Worm (Caenorhabditis elegans) whole organism, L3 larva: ENCODE measurements around the gene dyf-2.

ENCODE experiments used
- ama-1 ChIP-seq: fragments of 150-350 bp; optimal IDR thresholded peaks from 2 replicates; lab custom pipeline; 2018
- elt-2 ChIP-seq: sonication (generic microtip); optimal IDR thresholded peaks from 2 replicates; lab custom pipeline; 2016; ENCODE audit warnings: missing genetic modification reagents, mild to moderate bottlenecking, missing genetic modification characterization, missing compliant biosample characterization
- nfya-1 ChIP-seq: sonication (generic microtip); optimal IDR thresholded peaks from 2 replicates; lab custom pipeline; 2017; ENCODE audit warnings: missing genetic modification characterization, mild to moderate bottlenecking, missing compliant biosample characterization, antibody characterized with exemption, moderate library complexity; ENCODE audit not compliant: insufficient read depth
- nhr-23 ChIP-seq: fragments of 150-350 bp; optimal IDR thresholded peaks from 2 replicates; lab custom pipeline; 2014; ENCODE audit warnings: missing biosample characterization, missing genetic modification reagents, missing genetic modification characterization
- nhr-25 ChIP-seq: sonication (generic microtip); optimal IDR thresholded peaks from 2 replicates; lab custom pipeline; 2017; ENCODE audit warnings: missing biosample characterization, missing genetic modification characterization
- nhr-28 ChIP-seq: fragments of 150-350 bp; optimal IDR thresholded peaks from 2 replicates; lab custom pipeline; 2014; ENCODE audit warnings: missing biosample characterization, missing genetic modification characterization
- unc-62 ChIP-seq: fragments of 150-350 bp; sonication (generic microtip); optimal IDR thresholded peaks from 4 replicates; lab custom pipeline; 2014; ENCODE audit warnings: missing biosample characterization, missing genetic modification reagents, missing genetic modification characterization

- TF ChIP-seq nhr-28 (tag; lab: Kevin White, UChicago) (no peak), nfya-1 (tag; lab: Kevin White, UChicago) (no peak), ama-1 (no peak), nhr-23 (tag; lab: Kevin White, UChicago) (peak; percentile 45), elt-2 (no peak), nhr-25 (tag; lab: Kevin White, UChicago) (peak; percentile 40), unc-62 (no peak)
These were observed 27.2 kb downstream of the dyf-2 start for ce11 chrIII:13659028-13659427.
